Worm (Caenorhabditis elegans): ENCODE results near the gene EEED8.15.

- TF ChIP-seq pqm-1 (tag; optimal IDR thresholded peaks at IDR 0.05) = no peak
- TF ChIP-seq C08G9.2 (tag; optimal IDR thresholded peaks at IDR 0.05) = no peak
- no peak for TF ChIP-seq unc-55 (GFP tag; optimal IDR thresholded peaks at IDR 0.05)
- no peak for TF ChIP-seq nfya-1 (tag; optimal IDR thresholded peaks at IDR 0.05)
- TF ChIP-seq sox-4 (tag; optimal IDR thresholded peaks at IDR 0.05) = no peak
- no peak for TF ChIP-seq ttx-3 (tag; optimal IDR thresholded peaks at IDR 0.05)
Observed at ce11 chrII:5447381-5447780, 28.4 kb downstream of the EEED8.15 start, which contains the start of gene cex-1.
